Fruit fly (Drosophila melanogaster): ENCODE results near the gene GatA.

- TF ChIP-seq CG7839 (tag; optimal IDR thresholded peaks at IDR 0.05) (peak; percentile 53), ash1 (GFP tag; optimal IDR thresholded peaks at IDR 0.05) (no peak), CHES-1-like (GFP tag; optimal IDR thresholded peaks at IDR 0.05) (no peak), fru (optimal IDR thresholded peaks at IDR 0.05) (no peak), danr (GFP tag; IDR thresholded peaks at IDR 0.05) (no peak), trh (GFP tag; optimal IDR thresholded peaks at IDR 0.05) (no peak), CG5180 (GFP tag; optimal IDR thresholded peaks at IDR 0.05) (no peak), sna (GFP tag; IDR thresholded peaks at IDR 0.05; ENCODE audit: partially characterized antibody) (no peak)
These were observed 17.7 kb downstream of the GatA start for dm6 chr3R:19010923-19011322.
